Fruit fly (Drosophila melanogaster): ENCODE results near the gene hb.

Gene hb

dm6 chr3R:8694110-8694826 is 3.4 kb downstream of the hb start (continued):
- TF ChIP-seq NFAT (GFP tag; IDR thresholded peaks at IDR 0.05) = peak; percentile 36; the same call in 1 of the 2 replicates
- TF ChIP-seq so (GFP tag; IDR thresholded peaks at IDR 0.05) = peak; percentile 67; the same call in 1 of the 3 replicates
- TF ChIP-seq Adf1 (GFP tag; IDR thresholded peaks at IDR 0.05) = peak; percentile 63; the same call in 1 of the 2 replicates
- TF ChIP-seq BtbVII (GFP tag; optimal IDR thresholded peaks at IDR 0.05) = peak; percentile 84
- TF ChIP-seq Sox100B (GFP tag; optimal IDR thresholded peaks at IDR 0.05) = no peak
- TF ChIP-seq run (tag; optimal IDR thresholded peaks at IDR 0.05) = no peak
- TF ChIP-seq CG12659 (GFP tag; optimal IDR thresholded peaks at IDR 0.05) = no peak
- TF ChIP-seq Ets97D (GFP tag; optimal IDR thresholded peaks at IDR 0.05) = no peak
- no peak for TF ChIP-seq CG43689 (GFP tag; IDR thresholded peaks at IDR 0.05)
- no peak for TF ChIP-seq gce (GFP tag; IDR thresholded peaks at IDR 0.05)
- TF ChIP-seq Lhr (GFP tag; optimal IDR thresholded peaks at IDR 0.05) = no peak
- TF ChIP-seq CG13775 (GFP tag; optimal IDR thresholded peaks at IDR 0.05) = peak; percentile 17
- peak; percentile 9 for TF ChIP-seq MTF-1 (GFP tag; optimal IDR thresholded peaks at IDR 0.05; ENCODE audit: borderline replicate concordance)
- no peak for TF ChIP-seq pan (optimal IDR thresholded peaks at IDR 0.05)
- peak in 1 of 2 experiments; percentile 20 for TF ChIP-seq pan (GFP tag; optimal IDR thresholded peaks at IDR 0.05 in 1 of 2, IDR thresholded peaks at IDR 0.05 in 1 of 2)
- TF ChIP-seq CG30020 (tag; optimal IDR thresholded peaks at IDR 0.05) = no peak
- TF ChIP-seq Kr (GFP tag; optimal IDR thresholded peaks at IDR 0.05) = no peak
- peak; percentile 66; the same call in 1 of the 2 replicates for TF ChIP-seq Rfx (GFP tag; IDR thresholded peaks at IDR 0.05)
- TF ChIP-seq CG12299 (tag; optimal IDR thresholded peaks at IDR 0.05) = peak; percentile 2
- no peak for TF ChIP-seq Ravus (GFP tag; IDR thresholded peaks at IDR 0.05)
- TF ChIP-seq ATbp (GFP tag; optimal IDR thresholded peaks at IDR 0.05) = no peak
- TF ChIP-seq tup (GFP tag; optimal IDR thresholded peaks at IDR 0.05) = no peak
- no peak for TF ChIP-seq YL-1 (GFP tag; optimal IDR thresholded peaks at IDR 0.05)
- peak; percentile 31; the same call in 1 of the 3 replicates for TF ChIP-seq C15 (GFP tag; IDR thresholded peaks at IDR 0.05)
- peak; percentile 45 for TF ChIP-seq CG10543 (GFP tag; optimal IDR thresholded peaks at IDR 0.05)

dm6 chr3R:8686446-8686845 is 11.2 kb downstream of the hb start:
- TF ChIP-seq Hand (GFP tag; optimal IDR thresholded peaks at IDR 0.05) (no peak), seq (GFP tag; IDR thresholded peaks at IDR 0.05) (peak; percentile 9; the same call in 1 of the 2 replicates), dan (GFP tag; IDR thresholded peaks at IDR 0.05) (no peak), sc (optimal IDR thresholded peaks at IDR 0.05) (no peak), sc (GFP tag; optimal IDR thresholded peaks at IDR 0.05) (no peak), CG13287 (GFP tag; IDR thresholded peaks at IDR 0.05; ENCODE audit: partially characterized antibody) (no peak), onecut (GFP tag; IDR thresholded peaks at IDR 0.05) (peak; percentile 62; the same call in 1 of the 2 replicates), CG2875 (GFP tag; optimal IDR thresholded peaks at IDR 0.05) (no peak), dmrt99B (tag; optimal IDR thresholded peaks at IDR 0.05) (no peak), Nf-YB (GFP tag; optimal IDR thresholded peaks at IDR 0.05) (peak; percentile 85), Sry-β (GFP tag; optimal IDR thresholded peaks at IDR 0.05) (no peak), CG12659 (GFP tag; optimal IDR thresholded peaks at IDR 0.05) (no peak), CG6791 (GFP tag; IDR thresholded peaks at IDR 0.05; ENCODE audit: partially characterized antibody) (no peak), Nf-YC (tag; optimal IDR thresholded peaks at IDR 0.05) (peak; percentile 73), CG30403 (GFP tag; optimal IDR thresholded peaks at IDR 0.05) (no peak), en (GFP tag; optimal IDR thresholded peaks at IDR 0.05) (no peak), CG43689 (GFP tag; IDR thresholded peaks at IDR 0.05) (no peak), row (GFP tag; IDR thresholded peaks at IDR 0.05) (no peak), zf30C (GFP tag; optimal IDR thresholded peaks at IDR 0.05) (no peak), sima (GFP tag; optimal IDR thresholded peaks at IDR 0.05) (no peak), sqz (GFP tag; optimal IDR thresholded peaks at IDR 0.05) (peak; percentile 85), CG10321 (GFP tag; IDR thresholded peaks at IDR 0.05) (no peak), CG6254 (GFP tag; optimal IDR thresholded peaks at IDR 0.05) (no peak)

Data from whole organism, embryonic.